Worm (Caenorhabditis elegans) whole organism, L1 larva: ENCODE measurements around the gene sre-4.

ENCODE experiments used
- C16A3.4 ChIP-seq: fragments of 150-350 bp; optimal IDR thresholded peaks from 2 replicates; lab custom pipeline; 2014; ENCODE audit warnings: missing biosample characterization, missing genetic modification characterization
- C34B4.2 ChIP-seq: sonication (generic microtip); optimal IDR thresholded peaks from 2 replicates; lab custom pipeline; 2017; ENCODE audit warnings: mild to moderate bottlenecking, missing genetic modification characterization, missing compliant biosample characterization
- F16B12.6 ChIP-seq: fragments of 150-350 bp; optimal IDR thresholded peaks from 2 replicates; lab custom pipeline; 2014; ENCODE audit warnings: missing biosample characterization, missing genetic modification characterization
- Y116A8C.19 ChIP-seq: sonication (generic microtip); optimal IDR thresholded peaks from 2 replicates; lab custom pipeline; 2016; ENCODE audit warnings: missing compliant biosample characterization, missing genetic modification characterization, borderline replicate concordance
- blmp-1 ChIP-seq: fragments of 150-350 bp; optimal IDR thresholded peaks from 2 replicates; lab custom pipeline; 2014; ENCODE audit warnings: missing biosample characterization, missing genetic modification characterization
- ceh-88 ChIP-seq: fragments of 200-800 bp; sonication (Bioruptor generic); IDR thresholded peaks from 2 replicates; pipeline ENCODE4 v1.3.6; 2022; ENCODE audit warnings: missing genetic modification characterization, missing compliant biosample characterization
- ces-1 ChIP-seq: fragments of 150-350 bp; optimal IDR thresholded peaks from 2 replicates; lab custom pipeline; 2014; ENCODE audit warnings: missing biosample characterization, missing genetic modification reagents, missing genetic modification characterization
- dsc-1 ChIP-seq: sonication (generic microtip); optimal IDR thresholded peaks from 2 replicates; lab custom pipeline; 2016; ENCODE audit warnings: mild to moderate bottlenecking, missing genetic modification characterization, missing compliant biosample characterization
- efl-1 ChIP-seq, 4 experiments: fragments of 150-350 bp; optimal IDR thresholded peaks in 3 of 4; peaks in 1 of 4; 1 replicate in 1 of 4; 2 replicates in 3 of 4; lab custom pipeline; 2014; ENCODE audit warnings: missing biosample characterization in 2 of 4, missing genetic modification characterization in 2 of 4, missing genetic modification reagents in 2 of 4
- efl-3 ChIP-seq: fragments of 200-800 bp; sonication (Bioruptor generic); optimal IDR thresholded peaks from 2 replicates; lab custom pipeline; 2018; ENCODE audit warnings: mild to moderate bottlenecking, missing genetic modification characterization, missing compliant biosample characterization
- elt-3 ChIP-seq, 6 experiments: fragments of 150-350 bp in 1 of 6; sonication (generic microtip); optimal IDR thresholded peaks; 2 replicates each; lab custom pipeline; 2017 to 2018; ENCODE audit warnings: missing biosample characterization in 6 of 6, missing genetic modification characterization in 6 of 6, inconsistent platforms in 1 of 6
- hlh-4 ChIP-seq: sonication (generic microtip); optimal IDR thresholded peaks from 2 replicates; lab custom pipeline; 2016; ENCODE audit warnings: mild to moderate bottlenecking, missing genetic modification characterization, missing compliant biosample characterization
- hpl-2 ChIP-seq: fragments of 150-350 bp; optimal IDR thresholded peaks from 2 replicates; lab custom pipeline; 2014; ENCODE audit warnings: missing biosample characterization, missing genetic modification reagents, missing genetic modification characterization
- irx-1 ChIP-seq: sonication (generic microtip); optimal IDR thresholded peaks from 2 replicates; lab custom pipeline; 2016; ENCODE audit warnings: missing genetic modification characterization, missing compliant biosample characterization
- isw-1 ChIP-seq: fragments of 200-800 bp; sonication (Bioruptor generic); IDR thresholded peaks from 2 replicates; pipeline ENCODE4 v1.3.6; 2022; ENCODE audit warnings: missing genetic modification characterization, missing compliant biosample characterization
- lin-39 ChIP-seq: fragments of 150-350 bp; optimal IDR thresholded peaks from 2 replicates; lab custom pipeline; 2014; ENCODE audit warnings: missing biosample characterization, missing genetic modification reagents, missing genetic modification characterization
- lsy-2 ChIP-seq, 2 experiments: fragments of 150-350 bp; optimal IDR thresholded peaks; 2 replicates each; lab custom pipeline; 2014; ENCODE audit warnings: missing biosample characterization in 2 of 2, missing genetic modification characterization in 2 of 2
- mdl-1 ChIP-seq, 2 experiments: fragments of 150-350 bp; optimal IDR thresholded peaks; 2 replicates each; lab custom pipeline; 2014 to 2017; ENCODE audit warnings: missing biosample characterization in 2 of 2, missing genetic modification characterization in 2 of 2, inconsistent platforms in 1 of 2
- mep-1 ChIP-seq: fragments of 150-350 bp; optimal IDR thresholded peaks from 2 replicates; lab custom pipeline; 2014; ENCODE audit warnings: missing biosample characterization, missing genetic modification characterization
- nhr-12 ChIP-seq: sonication (generic microtip); optimal IDR thresholded peaks from 2 replicates; lab custom pipeline; 2017; ENCODE audit warnings: missing biosample characterization, missing genetic modification characterization
- nhr-20 ChIP-seq: sonication (generic microtip); optimal IDR thresholded peaks from 2 replicates; lab custom pipeline; 2016; ENCODE audit warnings: mild to moderate bottlenecking, missing genetic modification characterization, missing compliant biosample characterization
- nhr-28 ChIP-seq: fragments of 150-350 bp; optimal IDR thresholded peaks from 2 replicates; lab custom pipeline; 2014; ENCODE audit warnings: missing biosample characterization, missing genetic modification characterization
- nhr-47 ChIP-seq: sonication (generic microtip); optimal IDR thresholded peaks from 2 replicates; lab custom pipeline; 2016; ENCODE audit warnings: mild to moderate bottlenecking, missing genetic modification characterization, moderate library complexity, missing compliant biosample characterization
- nhr-71 ChIP-seq: sonication (generic microtip); optimal IDR thresholded peaks from 2 replicates; lab custom pipeline; 2016; ENCODE audit warnings: mild to moderate bottlenecking, missing genetic modification characterization, moderate library complexity, missing compliant biosample characterization
- nhr-76 ChIP-seq: sonication (generic microtip); optimal IDR thresholded peaks from 2 replicates; lab custom pipeline; 2017; ENCODE audit warnings: missing biosample characterization, missing genetic modification characterization
- nhr-77 ChIP-seq: fragments of 150-350 bp; optimal IDR thresholded peaks from 2 replicates; lab custom pipeline; 2014; ENCODE audit warnings: missing biosample characterization, missing genetic modification characterization
- nhr-85 ChIP-seq: sonication (generic microtip); peaks from one replicate; lab custom pipeline; 2016; ENCODE audit warnings: missing genetic modification characterization, inconsistent platforms, missing compliant biosample characterization
- nhr-90 ChIP-seq: sonication (generic microtip); optimal IDR thresholded peaks from 2 replicates; lab custom pipeline; 2016; ENCODE audit warnings: mild to moderate bottlenecking, missing genetic modification characterization, missing compliant biosample characterization; ENCODE audit not compliant: poor library complexity
- skn-1 ChIP-seq: fragments of 150-350 bp; optimal IDR thresholded peaks from 2 replicates; lab custom pipeline; 2014; ENCODE audit warnings: missing biosample characterization, missing genetic modification characterization
- snu-23 ChIP-seq: sonication (generic microtip); optimal IDR thresholded peaks from 2 replicates; lab custom pipeline; 2016; ENCODE audit warnings: missing genetic modification characterization, missing compliant biosample characterization
- sptf-1 ChIP-seq: fragments of 150-350 bp; optimal IDR thresholded peaks from 2 replicates; lab custom pipeline; 2014; ENCODE audit warnings: missing biosample characterization, missing genetic modification characterization
- tbx-2 ChIP-seq: sonication (generic microtip); optimal IDR thresholded peaks from 2 replicates; lab custom pipeline; 2016; ENCODE audit warnings: missing genetic modification characterization, missing compliant biosample characterization
- tlp-1 ChIP-seq: fragments of 150-350 bp; optimal IDR thresholded peaks from 2 replicates; lab custom pipeline; 2014; ENCODE audit warnings: missing biosample characterization, missing genetic modification characterization
- vab-15 ChIP-seq: sonication (generic microtip); optimal IDR thresholded peaks from 2 replicates; lab custom pipeline; 2017; ENCODE audit warnings: missing genotype, mild to moderate bottlenecking, missing genetic modification characterization, missing compliant biosample characterization
- xbp-1 ChIP-seq: sonication (generic microtip); optimal IDR thresholded peaks from 2 replicates; lab custom pipeline; 2016; ENCODE audit warnings: missing genetic modification characterization, missing compliant biosample characterization
- zag-1 ChIP-seq: fragments of 150-350 bp; optimal IDR thresholded peaks from 2 replicates; lab custom pipeline; 2014; ENCODE audit warnings: missing biosample characterization, missing genetic modification characterization
- ztf-4 ChIP-seq: fragments of 150-350 bp; optimal IDR thresholded peaks from 2 replicates; lab custom pipeline; 2014; ENCODE audit warnings: missing biosample characterization, missing genetic modification characterization

sre-4 gene

DNA sequence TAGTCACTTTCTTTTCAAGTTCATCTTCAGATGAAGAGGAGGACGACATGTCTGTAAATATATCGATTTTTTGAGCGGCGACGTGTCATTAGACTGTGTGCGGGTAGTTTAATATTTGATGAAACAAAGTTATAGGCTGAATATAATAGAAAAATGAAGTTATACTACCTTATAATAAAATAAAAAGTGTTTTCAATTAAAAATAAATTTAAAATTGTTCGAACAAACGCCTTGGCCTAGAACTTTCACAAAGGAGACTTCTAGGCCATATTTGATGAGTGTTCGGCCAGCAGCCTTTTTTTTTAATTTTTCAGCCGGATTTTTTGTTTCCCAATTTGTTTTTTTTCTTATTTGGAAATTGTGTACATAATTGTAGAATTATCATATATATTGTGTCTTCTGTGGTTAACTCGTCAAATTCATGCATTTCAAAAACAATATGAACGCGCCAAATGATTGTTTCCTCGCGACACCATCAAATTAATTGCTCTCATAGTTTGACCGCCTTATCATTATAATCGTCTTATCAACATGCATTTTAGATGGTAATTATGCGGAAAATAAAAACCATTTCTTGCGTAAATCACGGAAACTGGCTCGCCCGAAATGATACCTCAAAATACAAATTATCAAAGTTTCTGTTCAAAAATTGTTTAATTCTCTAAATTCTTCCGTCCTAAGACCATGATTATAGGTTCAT is 12.9 kb upstream of the sre-4 start, which contains the start of gene T13F2.2 (continued):
- TF ChIP-seq hpl-2 (GFP tag; lab: Kevin White, UChicago) = no peak
- TF ChIP-seq lsy-2 (tag; optimal IDR thresholded peaks at IDR 0.05; lab: Kevin White, UChicago) = peak; percentile 8 to 38
- no peak for TF ChIP-seq mdl-1 (tag; optimal IDR thresholded peaks at IDR 0.05; lab: Kevin White, UChicago)
- TF ChIP-seq isw-1 (GFP tag; lab: Robert Waterston, UW) = no peak
- no peak for TF ChIP-seq hlh-4 (tag; lab: Kevin White, UChicago)
- TF ChIP-seq nhr-76 = no peak
- no peak for TF ChIP-seq sptf-1
- no peak for TF ChIP-seq ceh-88 (GFP tag; lab: Robert Waterston, UW)
- TF ChIP-seq nhr-28 (tag; lab: Kevin White, UChicago) = no peak
- TF ChIP-seq ztf-4 = no peak
- peak; percentile 56 for TF ChIP-seq nhr-90

DNA sequence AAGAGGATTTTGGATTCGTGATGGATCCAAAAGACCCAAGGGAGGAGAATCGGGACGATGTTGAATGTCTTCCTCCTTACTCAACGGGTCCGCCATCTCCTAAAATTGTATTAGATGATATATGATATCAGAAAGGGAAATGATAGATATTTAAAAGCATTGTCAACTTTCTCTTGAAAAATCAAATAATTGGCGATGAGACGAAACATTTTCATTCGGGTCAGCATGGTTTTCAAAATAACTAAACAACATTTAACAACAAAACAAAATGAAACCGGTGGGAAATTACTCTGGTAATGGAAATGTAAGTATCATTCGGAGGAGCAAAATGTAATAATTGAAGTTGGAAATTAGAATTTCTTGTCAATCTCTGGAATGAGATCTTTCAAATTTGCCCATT is 11.9 kb upstream of the sre-4 start, which contains the start of gene pis-1:
Gene pis-1, minus strand, starts transcription at position 101 of the 400 bp plus-strand sequence.
- TF ChIP-seq nhr-85 (tag; lab: Kevin White, UChicago) (peak; percentile 20), elt-3 (tag; optimal IDR thresholded peaks at IDR 0.05; lab: Kevin White, UChicago) (no peak)

DNA sequence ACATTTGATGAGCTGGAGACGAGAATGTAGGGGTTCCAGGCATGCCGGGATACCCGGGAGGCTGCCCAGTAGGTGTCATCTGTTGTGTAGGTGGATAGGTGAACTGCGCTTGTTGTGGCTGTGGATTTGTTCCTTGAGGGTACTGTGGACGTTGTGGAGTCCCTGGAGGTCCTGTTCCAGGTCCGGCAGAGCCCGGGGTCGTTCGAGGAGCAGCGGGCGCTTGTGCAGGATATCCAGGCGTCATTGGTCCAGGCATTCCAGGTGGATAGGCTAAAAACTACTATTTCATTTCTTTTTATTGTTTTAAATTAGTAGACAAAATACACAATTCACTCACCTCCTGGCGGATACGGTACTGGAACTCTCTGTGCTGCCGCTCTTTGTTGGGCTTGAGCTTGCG is 10.7 kb upstream of the sre-4 start:
- TF ChIP-seq nhr-12 = no peak
- no peak for TF ChIP-seq efl-1 (optimal IDR thresholded peaks at IDR 0.05; lab: Kevin White, UChicago)
- peak in 1 of 2 experiments; percentile 92 for TF ChIP-seq efl-1 (GFP tag; optimal IDR thresholded peaks at IDR 0.05 in 1 of 2; lab: Kevin White, UChicago)
- TF ChIP-seq, all 84 proteins: peak for 1

ce11 chrIV:9790708-9791107 is 6.1 kb upstream of the sre-4 start:
- no peak for TF ChIP-seq nhr-47 (tag; lab: Kevin White, UChicago)
- TF ChIP-seq xbp-1 = no peak
- no peak for TF ChIP-seq isw-1 (GFP tag; lab: Robert Waterston, UW)
- peak; percentile 66 for TF ChIP-seq vab-15
- TF ChIP-seq nhr-71 = peak; percentile 39
- TF ChIP-seq lsy-2 (tag; optimal IDR thresholded peaks at IDR 0.05; lab: Kevin White, UChicago) = no peak
- TF ChIP-seq blmp-1 (tag; lab: Kevin White, UChicago) = peak; percentile 17
- TF ChIP-seq irx-1 = peak; percentile 42
- TF ChIP-seq nhr-85 (tag; lab: Kevin White, UChicago) = peak; percentile 86
- no peak for TF ChIP-seq mdl-1 (tag; optimal IDR thresholded peaks at IDR 0.05; lab: Kevin White, UChicago)
- no peak for TF ChIP-seq mep-1 (tag; lab: Kevin White, UChicago)
- TF ChIP-seq lin-39 = peak; percentile 47
- TF ChIP-seq tbx-2 (tag; lab: Kevin White, UChicago) = peak; percentile 15
- TF ChIP-seq dsc-1 = no peak
- peak; percentile 17 for TF ChIP-seq nhr-20 (tag; lab: Kevin White, UChicago)
- TF ChIP-seq snu-23 (GFP tag; lab: Kevin White, UChicago) = peak; percentile 22
- TF ChIP-seq efl-3 (GFP tag; lab: Kevin White, UChicago) = peak; percentile 34
- no peak for TF ChIP-seq C34B4.2 (tag; lab: Kevin White, UChicago)
- TF ChIP-seq zag-1 (tag; lab: Kevin White, UChicago) = no peak
- TF ChIP-seq skn-1 (tag; lab: Kevin White, UChicago) = no peak
- no peak for TF ChIP-seq tlp-1 (tag; lab: Kevin White, UChicago)

- no peak for TF ChIP-seq efl-1 (optimal IDR thresholded peaks at IDR 0.05; lab: Kevin White, UChicago)
- no peak for TF ChIP-seq efl-1 (GFP tag; optimal IDR thresholded peaks at IDR 0.05 in 1 of 2; lab: Kevin White, UChicago)
- TF ChIP-seq nhr-77 = no peak
- no peak for TF ChIP-seq Y116A8C.19 (tag; lab: Kevin White, UChicago)
- TF ChIP-seq C34B4.2 (tag; lab: Kevin White, UChicago) = no peak
- TF ChIP-seq vab-15 = no peak
- TF ChIP-seq C16A3.4 (tag; lab: Kevin White, UChicago) = no peak
- TF ChIP-seq ces-1 (GFP tag; lab: Kevin White, UChicago) = no peak
- TF ChIP-seq F16B12.6 (tag; lab: Kevin White, UChicago) = no peak
- TF ChIP-seq ceh-88 (GFP tag; lab: Robert Waterston, UW) = no peak
- no peak for TF ChIP-seq nhr-76
- TF ChIP-seq, all 84 proteins: peak for 0
These were observed 4.9 kb upstream of the sre-4 start, which contains the start of gene T13F2.4 for ce11 chrIV:9789496-9789895. Gene T13F2.4 (plus strand): TSS chrIV:9789796.
